Worm (Caenorhabditis elegans): ENCODE measurements around the gene C17C3.3.

The C17C3.3 gene

DNA sequence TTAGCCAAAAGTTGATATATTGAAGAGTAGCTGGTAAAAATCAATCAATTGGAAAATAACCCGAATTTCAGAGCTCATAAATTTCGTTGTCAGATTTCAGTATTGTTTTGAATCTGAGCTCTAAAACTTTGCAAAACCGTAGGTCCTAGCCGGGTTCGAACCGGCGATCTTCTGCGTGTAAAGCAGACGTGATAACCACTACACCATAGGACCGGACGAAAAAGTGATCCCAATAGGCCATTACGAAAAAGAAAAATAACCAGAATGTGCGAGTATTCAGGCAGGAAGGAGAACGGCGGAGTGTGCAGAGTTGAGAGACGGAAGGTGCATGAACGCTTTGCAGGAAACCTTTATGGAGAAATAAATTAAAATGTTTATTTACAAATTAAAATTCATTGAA is 15.5 kb downstream of the C17C3.3 start (continued):
- TF ChIP-seq lir-3 (tag; optimal IDR thresholded peaks at IDR 0.05; ENCODE audit: poor library complexity), result no peak
- no peak for TF ChIP-seq pqm-1 (tag; optimal IDR thresholded peaks at IDR 0.05)
- no peak for TF ChIP-seq lin-15B (tag; optimal IDR thresholded peaks at IDR 0.05)
- TF ChIP-seq nhr-90 (tag; optimal IDR thresholded peaks at IDR 0.05; ENCODE audit: poor library complexity), result peak; percentile 10
- no peak for TF ChIP-seq nhr-47 (tag; optimal IDR thresholded peaks at IDR 0.05)
- peak; percentile 5 for TF ChIP-seq xbp-1 (tag; optimal IDR thresholded peaks at IDR 0.05)
- no peak for TF ChIP-seq C34B4.2 (tag; optimal IDR thresholded peaks at IDR 0.05)
- peak in 1 of 2 experiments; percentile 60 for TF ChIP-seq lsy-2 (tag; optimal IDR thresholded peaks at IDR 0.05)
- no peak for TF ChIP-seq ceh-63 (GFP tag; optimal IDR thresholded peaks at IDR 0.05)
- TF ChIP-seq lin-13 (GFP tag; optimal IDR thresholded peaks at IDR 0.05), result peak; percentile 2
- peak; percentile 55 for TF ChIP-seq snu-23 (GFP tag; optimal IDR thresholded peaks at IDR 0.05)
- no peak for TF ChIP-seq sptf-1 (tag; optimal IDR thresholded peaks at IDR 0.05)
- no peak for TF ChIP-seq unc-98 (GFP tag; IDR thresholded peaks at IDR 0.05)
- TF ChIP-seq mep-1 (tag; optimal IDR thresholded peaks at IDR 0.05), result no peak
- TF ChIP-seq nhr-12 (tag; optimal IDR thresholded peaks at IDR 0.05), result no peak
- TF ChIP-seq efl-3 (GFP tag; optimal IDR thresholded peaks at IDR 0.05), result no peak
- no peak for TF ChIP-seq dsc-1 (tag; optimal IDR thresholded peaks at IDR 0.05)
- no peak for TF ChIP-seq aha-1 (tag; optimal IDR thresholded peaks at IDR 0.05)
- TF ChIP-seq zip-4 (GFP tag; optimal IDR thresholded peaks at IDR 0.05), result no peak
- peak; percentile 18 to 31 (median 29) for TF ChIP-seq dpl-1 (GFP tag; optimal IDR thresholded peaks at IDR 0.05)
- no peak for TF ChIP-seq C04F5.9 (tag; optimal IDR thresholded peaks at IDR 0.05)
- no peak for TF ChIP-seq lin-39 (tag; optimal IDR thresholded peaks at IDR 0.05)
- no peak for TF ChIP-seq aly-2 (tag; optimal IDR thresholded peaks at IDR 0.05)
- TF ChIP-seq lin-14 (GFP tag; optimal IDR thresholded peaks at IDR 0.05), result peak; percentile 30
- no peak for TF ChIP-seq nhr-84 (tag; optimal IDR thresholded peaks at IDR 0.05)
- TF ChIP-seq zag-1 (tag; optimal IDR thresholded peaks at IDR 0.05), result no peak
- peak; percentile 59 for TF ChIP-seq rnt-1 (tag; optimal IDR thresholded peaks at IDR 0.05)
- no peak for TF ChIP-seq tlp-1 (tag; optimal IDR thresholded peaks at IDR 0.05)
- no peak for TF ChIP-seq ceh-8 (GFP tag; optimal IDR thresholded peaks at IDR 0.05)
- TF ChIP-seq unc-62 (GFP tag; optimal IDR thresholded peaks at IDR 0.05), result no peak
- peak; percentile 36 for TF ChIP-seq snpc-4 (tag; optimal IDR thresholded peaks at IDR 0.05)
- TF ChIP-seq mab-9 (GFP tag; IDR thresholded peaks at IDR 0.05), result no peak
- TF ChIP-seq nhr-237 (tag; optimal IDR thresholded peaks at IDR 0.05), result no peak
- peak in 1 of 2 experiments; percentile 59 for TF ChIP-seq lin-35 (GFP tag; optimal IDR thresholded peaks at IDR 0.05)
- TF ChIP-seq ces-1 (GFP tag; optimal IDR thresholded peaks at IDR 0.05), result no peak
- TF ChIP-seq alr-1 (tag; optimal IDR thresholded peaks at IDR 0.05; ENCODE audit: borderline replicate concordance), result no peak
- TF ChIP-seq nhr-19 (GFP tag; conservative IDR thresholded peaks at IDR 0.05), result 0 out of 2 replicates have a peak, but pooled peaks have one; percentile 15
- peak; percentile 34 for TF ChIP-seq nhr-20 (tag; optimal IDR thresholded peaks at IDR 0.05)
- TF ChIP-seq F16B12.6 (tag; optimal IDR thresholded peaks at IDR 0.05), result no peak

DNA sequence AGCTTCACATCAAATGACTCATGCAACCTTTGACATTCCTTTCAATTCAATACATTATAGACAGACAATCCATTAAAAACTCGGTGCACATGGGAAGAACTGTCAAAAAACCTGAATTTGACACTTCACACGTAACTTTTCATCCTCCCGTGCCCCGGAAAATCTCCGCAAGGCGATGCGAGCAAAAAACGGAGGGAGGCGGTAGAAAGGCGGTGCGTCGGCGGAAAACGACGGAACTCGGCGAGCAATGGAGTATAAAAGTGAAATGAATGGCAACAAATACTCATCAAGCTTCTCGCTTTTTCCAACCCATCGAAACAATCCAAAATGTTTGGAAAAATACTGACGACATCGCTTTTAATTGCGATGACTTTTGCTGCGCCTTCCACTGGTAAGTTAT is 16.5 kb downstream of the C17C3.3 start, which contains the start of gene T25E4.1:
Gene T25E4.1 (plus strand): TSS at position 301 of the 400 bp plus-strand sequence.
- TF ChIP-seq rnt-1 (tag; optimal IDR thresholded peaks at IDR 0.05) (no peak), lin-35 (GFP tag; optimal IDR thresholded peaks at IDR 0.05) (no peak), fkh-8 (tag; optimal IDR thresholded peaks at IDR 0.05) (no peak), dpl-1 (GFP tag; optimal IDR thresholded peaks at IDR 0.05) (no peak), nhr-47 (tag; optimal IDR thresholded peaks at IDR 0.05) (no peak), nhr-77 (tag; optimal IDR thresholded peaks at IDR 0.05) (no peak), egl-27 (tag; optimal IDR thresholded peaks at IDR 0.05) (no peak), mab-9 (GFP tag; IDR thresholded peaks at IDR 0.05) (no peak), ztf-4 (tag; optimal IDR thresholded peaks at IDR 0.05) (no peak)
